Worm (Caenorhabditis elegans) whole organism, late embryonic: Measurements from ENCODE around the gene C14E2.5.

Experiments used
- K09A11.1 ChIP-seq: sonication (generic microtip); optimal IDR thresholded peaks from 2 replicates; lab custom pipeline; 2017; ENCODE audit warnings: antibody characterized with exemption, mild to moderate bottlenecking, missing genetic modification characterization, missing compliant biosample characterization; ENCODE audit not compliant: insufficient read depth
- ceh-19 ChIP-seq: fragments of 200-800 bp; sonication (Bioruptor generic); optimal IDR thresholded peaks from 2 replicates; lab custom pipeline; 2018; ENCODE audit warnings: mild to moderate bottlenecking, missing genetic modification characterization, missing compliant biosample characterization
- elt-2 ChIP-seq: sonication (generic microtip); optimal IDR thresholded peaks from 2 replicates; lab custom pipeline; 2016; ENCODE audit warnings: missing genetic modification reagents, missing genetic modification characterization, missing compliant biosample characterization
- ets-4 ChIP-seq: sonication (generic microtip); optimal IDR thresholded peaks from 2 replicates; lab custom pipeline; 2016; ENCODE audit warnings: missing genetic modification characterization, missing compliant biosample characterization
- fax-1 ChIP-seq: sonication (generic microtip); optimal IDR thresholded peaks from 2 replicates; lab custom pipeline; 2016; ENCODE audit warnings: missing genotype, missing genetic modification characterization, missing compliant biosample characterization
- pag-3 ChIP-seq: sonication (generic microtip); optimal IDR thresholded peaks from 2 replicates; lab custom pipeline; 2016; ENCODE audit warnings: missing compliant biosample characterization, missing genetic modification characterization, borderline replicate concordance
- pat-9 ChIP-seq: fragments of 200-800 bp; sonication (Bioruptor generic); optimal IDR thresholded peaks from 2 replicates; lab custom pipeline; 2018; ENCODE audit warnings: mild to moderate bottlenecking, missing genetic modification characterization, moderate library complexity, missing compliant biosample characterization
- pros-1 ChIP-seq: fragments of 150-350 bp; optimal IDR thresholded peaks from 2 replicates; lab custom pipeline; 2014; ENCODE audit warnings: missing biosample characterization, missing genetic modification reagents, missing genetic modification characterization
- ztf-16 ChIP-seq: sonication (generic microtip); optimal IDR thresholded peaks from 2 replicates; lab custom pipeline; 2017; ENCODE audit warnings: missing genetic modification characterization, missing compliant biosample characterization

ce11 chrX:1870991-1871390 is 45.9 kb upstream of the C14E2.5 start:
- TF ChIP-seq pros-1 (tag; lab: Kevin White, UChicago) (no peak), pag-3 (tag; lab: Kevin White, UChicago) (no peak), K09A11.1 (no peak), elt-2 (tag; lab: Kevin White, UChicago) (no peak), ceh-19 (no peak), fax-1 (no peak), pat-9 (tag; lab: Kevin White, UChicago) (no peak), ztf-16 (tag; lab: Kevin White, UChicago) (no peak), ets-4 (tag; lab: Kevin White, UChicago) (no peak)
